Fruit fly (Drosophila melanogaster) whole organism, embryonic: ENCODE measurements around the gene CG13306.

ENCODE experiments used
- Bteb2 ChIP-seq: fragments of 200-800 bp; sonication (Bioruptor generic); optimal IDR thresholded peaks from 2 replicates; lab custom pipeline; 2016; ENCODE audit warnings: missing biosample characterization, missing genetic modification characterization
- CG10209 ChIP-seq: fragments of 200-800 bp; sonication (Bioruptor generic); optimal IDR thresholded peaks from 3 replicates; lab custom pipeline; 2017; ENCODE audit warnings: missing biosample characterization, mild to moderate bottlenecking, missing genetic modification characterization, missing genetic modification reagents
- CG10267 ChIP-seq: fragments of 200-800 bp; sonication (Bioruptor generic); optimal IDR thresholded peaks from 2 replicates; lab custom pipeline; 2018; ENCODE audit warnings: missing biosample characterization, mild to moderate bottlenecking, missing genetic modification characterization, moderate library complexity
- CG10274 ChIP-seq: fragments of 200-800 bp; sonication (Bioruptor generic); optimal IDR thresholded peaks from 3 replicates; lab custom pipeline; 2017; ENCODE audit warnings: missing biosample characterization, mild to moderate bottlenecking, missing genetic modification characterization
- CG10979 ChIP-seq: fragments of 200-800 bp; sonication (Bioruptor generic); optimal IDR thresholded peaks from 2 replicates; lab custom pipeline; 2018; ENCODE audit warnings: missing biosample characterization, mild to moderate bottlenecking, missing genetic modification characterization, moderate library complexity
- CG13775 ChIP-seq: fragments of 200-800 bp; sonication (Bioruptor generic); optimal IDR thresholded peaks from 3 replicates; lab custom pipeline; 2017; ENCODE audit warnings: missing biosample characterization, mild to moderate bottlenecking, missing genetic modification characterization
- CG14050 ChIP-seq: fragments of 200-800 bp; sonication (Bioruptor generic); IDR thresholded peaks from 3 replicates; pipeline ENCODE4 v1.3.6; 2022; ENCODE audit warnings: missing biosample characterization, missing genetic modification characterization
- CG15696 ChIP-seq: fragments of 200-800 bp; sonication (Bioruptor generic); optimal IDR thresholded peaks from 2 replicates; lab custom pipeline; 2019; ENCODE audit warnings: missing biosample characterization, mild to moderate bottlenecking, missing genetic modification characterization, moderate library complexity
- CG16813 ChIP-seq: fragments of 200-800 bp; sonication (Bioruptor generic); IDR thresholded peaks from 3 replicates; pipeline ENCODE4 v1.3.6; 2022; ENCODE audit warnings: missing biosample characterization, missing genetic modification characterization; ENCODE audit not compliant: partially characterized antibody
- CG17612 ChIP-seq: fragments of 200-800 bp; sonication (Bioruptor generic); IDR thresholded peaks from 2 replicates; pipeline ENCODE4 v1.3.6; 2022; ENCODE audit warnings: missing biosample characterization, missing genetic modification characterization
- CG17802 ChIP-seq: fragments of 200-800 bp; sonication (Bioruptor generic); optimal IDR thresholded peaks from 2 replicates; lab custom pipeline; 2018; ENCODE audit warnings: missing biosample characterization, mild to moderate bottlenecking, missing genetic modification characterization, moderate library complexity
- CG18011 ChIP-seq: fragments of 200-800 bp; sonication (Bioruptor generic); optimal IDR thresholded peaks from 2 replicates; lab custom pipeline; 2017; ENCODE audit warnings: missing biosample characterization, missing genetic modification characterization, mild to moderate bottlenecking, moderate library complexity, missing genotype
- CG3281 ChIP-seq: fragments of 200-800 bp; sonication (Bioruptor generic); optimal IDR thresholded peaks from 3 replicates; lab custom pipeline; 2017; ENCODE audit warnings: missing biosample characterization, mild to moderate bottlenecking, missing genetic modification characterization
- CG3407 ChIP-seq: fragments of 200-800 bp; sonication (Bioruptor generic); optimal IDR thresholded peaks from 2 replicates; lab custom pipeline; 2018; ENCODE audit warnings: missing biosample characterization, mild to moderate bottlenecking, missing genetic modification characterization
- CG34376 ChIP-seq: fragments of 200-800 bp; sonication (Bioruptor generic); optimal IDR thresholded peaks from 2 replicates; lab custom pipeline; 2018; ENCODE audit warnings: missing biosample characterization, mild to moderate bottlenecking, missing genetic modification characterization
- CG34422 ChIP-seq: fragments of 200-800 bp; sonication (Bioruptor generic); IDR thresholded peaks from 3 replicates; pipeline ENCODE4 v1.3.6; 2022; ENCODE audit warnings: missing biosample characterization, missing genetic modification characterization
- CG4282 ChIP-seq: fragments of 200-800 bp; sonication (Bioruptor generic); optimal IDR thresholded peaks from 2 replicates; lab custom pipeline; 2016; ENCODE audit warnings: missing biosample characterization, missing genetic modification characterization
- CG4854 ChIP-seq: fragments of 200-800 bp; sonication (Bioruptor generic); optimal IDR thresholded peaks from 2 replicates; lab custom pipeline; 2016; ENCODE audit warnings: missing biosample characterization, missing genetic modification characterization, inconsistent platforms
- CG6683 ChIP-seq: fragments of 200-800 bp; sonication (Bioruptor generic); optimal IDR thresholded peaks from 2 replicates; lab custom pipeline; 2017; ENCODE audit warnings: missing biosample characterization, mild to moderate bottlenecking, missing genetic modification characterization, missing genetic modification reagents
- CG6791 ChIP-seq: fragments of 200-800 bp; sonication (Bioruptor generic); IDR thresholded peaks from 3 replicates; pipeline ENCODE4 v1.3.6; 2022; ENCODE audit warnings: missing biosample characterization, missing genetic modification characterization; ENCODE audit not compliant: partially characterized antibody
- CG9932 ChIP-seq: fragments of 200-800 bp; sonication (Bioruptor generic); IDR thresholded peaks from 2 replicates; pipeline ENCODE4 v1.3.6; 2022; ENCODE audit warnings: missing biosample characterization, missing genetic modification characterization
- Ets65A ChIP-seq: fragments of 200-800 bp; sonication (Bioruptor generic); peaks from one replicate; lab custom pipeline; 2016; ENCODE audit warnings: missing biosample characterization, missing genetic modification characterization
- HmgD ChIP-seq: fragments of 200-800 bp; sonication (Bioruptor generic); optimal IDR thresholded peaks from 3 replicates; lab custom pipeline; 2016; ENCODE audit warnings: missing biosample characterization, missing genetic modification characterization
- Meics ChIP-seq: fragments of 200-800 bp; sonication (Bioruptor generic); optimal IDR thresholded peaks from 2 replicates; lab custom pipeline; 2017; ENCODE audit warnings: missing biosample characterization, mild to moderate bottlenecking, missing genetic modification characterization
- Mrtf ChIP-seq: fragments of 200-800 bp; sonication (Bioruptor generic); IDR thresholded peaks from 3 replicates; pipeline ENCODE4 v1.3.6; 2022; ENCODE audit warnings: missing biosample characterization, missing genetic modification characterization
- Neu2 ChIP-seq: fragments of 200-800 bp; sonication (Bioruptor generic); optimal IDR thresholded peaks from 3 replicates; lab custom pipeline; 2016; ENCODE audit warnings: missing biosample characterization, missing genetic modification characterization, borderline replicate concordance
- Oli ChIP-seq: fragments of 200-800 bp; sonication (Bioruptor generic); optimal IDR thresholded peaks from 2 replicates; lab custom pipeline; 2018; ENCODE audit warnings: missing biosample characterization, mild to moderate bottlenecking, missing genetic modification characterization, moderate library complexity
- Opbp ChIP-seq: fragments of 200-800 bp; sonication (Bioruptor generic); IDR thresholded peaks from 3 replicates; pipeline ENCODE4 v1.3.6; 2022; ENCODE audit warnings: missing biosample characterization, missing genetic modification characterization; ENCODE audit not compliant: partially characterized antibody
- Six4 ChIP-seq: fragments of 200-800 bp; sonication (Bioruptor generic); optimal IDR thresholded peaks from 2 replicates; lab custom pipeline; 2016; ENCODE audit warnings: missing biosample characterization, missing genetic modification characterization
- amos ChIP-seq: fragments of 200-800 bp; sonication (Bioruptor generic); IDR thresholded peaks from 2 replicates; pipeline ENCODE4 v1.3.6; 2022; ENCODE audit warnings: missing biosample characterization, missing genetic modification characterization; ENCODE audit not compliant: partially characterized antibody
- az2 ChIP-seq: fragments of 200-800 bp; sonication (Bioruptor generic); optimal IDR thresholded peaks from 3 replicates; lab custom pipeline; 2016; ENCODE audit warnings: missing biosample characterization, missing genetic modification characterization
- chinmo ChIP-seq: fragments of 200-800 bp; sonication (Bioruptor generic); IDR thresholded peaks from 4 replicates; pipeline ENCODE4 v1.3.6; 2022; ENCODE audit warnings: missing biosample characterization, missing genetic modification characterization; ENCODE audit not compliant: partially characterized antibody
- en ChIP-seq: fragments of 200-800 bp; sonication (Bioruptor generic); optimal IDR thresholded peaks from 2 replicates; lab custom pipeline; 2016; ENCODE audit warnings: missing biosample characterization, missing genetic modification characterization
- esg ChIP-seq: fragments of 200-800 bp; sonication (Bioruptor generic); conservative IDR thresholded peaks from 2 replicates; pipeline ENCODE4 v1.3.6; 2022; ENCODE audit warnings: missing biosample characterization, missing genetic modification characterization
- eve ChIP-seq, 2 experiments: fragments of >200 bp; optimal IDR thresholded peaks; 2 replicates each; lab custom pipeline; 2017; ENCODE audit warnings: missing biosample characterization in 2 of 2, missing genetic modification characterization in 2 of 2
- exex ChIP-seq: fragments of 200-800 bp; sonication (Bioruptor generic); optimal IDR thresholded peaks from 4 replicates; lab custom pipeline; 2018; ENCODE audit warnings: missing biosample characterization, mild to moderate bottlenecking, missing genetic modification characterization, moderate library complexity
- fd3F ChIP-seq: fragments of 200-800 bp; sonication (Bioruptor generic); optimal IDR thresholded peaks from 2 replicates; lab custom pipeline; 2018; ENCODE audit warnings: missing biosample characterization, mild to moderate bottlenecking, missing genetic modification characterization, moderate library complexity
- kni ChIP-seq: fragments of 200-800 bp; sonication (Bioruptor generic); optimal IDR thresholded peaks from 3 replicates; lab custom pipeline; 2017; ENCODE audit warnings: mild to moderate bottlenecking, missing biosample characterization, missing genetic modification reagents, missing genetic modification characterization
- mld ChIP-seq: fragments of 200-800 bp; sonication (Bioruptor generic); IDR thresholded peaks from 3 replicates; pipeline ENCODE4 v1.3.6; 2022; ENCODE audit warnings: missing biosample characterization, missing genetic modification characterization; ENCODE audit not compliant: partially characterized antibody
- nmo ChIP-seq: fragments of 200-800 bp; sonication (Bioruptor generic); optimal IDR thresholded peaks from 2 replicates; lab custom pipeline; 2018; ENCODE audit warnings: missing biosample characterization, mild to moderate bottlenecking, missing genetic modification characterization, moderate library complexity
- onecut ChIP-seq: fragments of 200-800 bp; sonication (Bioruptor generic); IDR thresholded peaks from 2 replicates; pipeline ENCODE4 v1.3.6; 2022; ENCODE audit warnings: missing biosample characterization, missing genetic modification characterization
- pnt ChIP-seq: fragments of 200-800 bp; sonication (Bioruptor generic); optimal IDR thresholded peaks from 3 replicates; lab custom pipeline; 2016; ENCODE audit warnings: missing biosample characterization, missing genetic modification characterization
- psq ChIP-seq: fragments of 200-800 bp; sonication (Bioruptor generic); optimal IDR thresholded peaks from 2 replicates; lab custom pipeline; 2017; ENCODE audit warnings: missing biosample characterization, missing genetic modification characterization
- pzg ChIP-seq: fragments of 200-800 bp; sonication (Bioruptor generic); optimal IDR thresholded peaks from 3 replicates; lab custom pipeline; 2018; ENCODE audit warnings: missing biosample characterization, mild to moderate bottlenecking, missing genetic modification characterization, moderate library complexity
- repo ChIP-seq: fragments of 200-800 bp; sonication (Bioruptor generic); optimal IDR thresholded peaks from 2 replicates; lab custom pipeline; 2016; ENCODE audit warnings: missing biosample characterization, missing genetic modification characterization
- sc ChIP-seq, 3 experiments: fragments of >200 bp in 2 of 3; fragments of 200-800 bp in 1 of 3; sonication (Bioruptor generic) in 1 of 3; optimal IDR thresholded peaks; 2 replicates in 2 of 3; 3 replicates in 1 of 3; lab custom pipeline; 2017; ENCODE audit warnings: mild to moderate bottlenecking in 1 of 3, missing biosample characterization in 1 of 3, missing genetic modification characterization in 1 of 3, missing genetic modification reagents in 1 of 3
- slbo ChIP-seq: fragments of 200-800 bp; sonication (Bioruptor generic); IDR thresholded peaks from 2 replicates; pipeline ENCODE4 v1.3.6; 2022; ENCODE audit warnings: missing biosample characterization, missing genetic modification characterization
- sna ChIP-seq: fragments of 200-800 bp; sonication (Bioruptor generic); IDR thresholded peaks from 2 replicates; pipeline ENCODE4 v1.3.6; 2022; ENCODE audit warnings: missing biosample characterization, missing genetic modification characterization; ENCODE audit not compliant: partially characterized antibody
- stc ChIP-seq: fragments of 200-800 bp; sonication (Bioruptor generic); IDR thresholded peaks from 2 replicates; pipeline ENCODE4 v1.3.6; 2022; ENCODE audit warnings: missing biosample characterization, missing genetic modification characterization
- sug ChIP-seq: fragments of 200-800 bp; optimal IDR thresholded peaks from 2 replicates; lab custom pipeline; 2019; ENCODE audit warnings: missing biosample characterization, mild to moderate bottlenecking, missing genetic modification characterization, moderate library complexity
- yki ChIP-seq: fragments of >200 bp; optimal IDR thresholded peaks from 3 replicates; lab custom pipeline; 2018

The CG13306 gene

DNA sequence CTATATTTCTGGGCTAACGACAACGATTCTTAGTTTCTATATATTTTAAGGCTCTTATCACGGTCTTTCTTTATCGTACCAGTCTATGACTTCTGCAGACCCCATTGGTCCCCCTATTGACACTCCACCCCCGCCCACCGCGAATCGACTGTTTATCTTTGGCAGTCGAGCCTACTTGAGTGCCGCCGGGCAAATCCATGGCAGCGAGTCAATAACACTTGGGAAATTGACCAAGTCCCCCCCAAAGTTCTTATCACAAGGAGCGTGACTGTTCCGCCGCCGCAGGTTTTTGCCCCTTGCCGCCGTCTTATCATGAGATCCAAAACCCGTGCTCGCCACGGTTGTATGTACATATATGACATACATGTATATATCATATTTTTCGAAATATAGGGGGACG, 49.9 kb downstream of the CG13306 start (continued):
- TF ChIP-seq CG10274 (GFP tag; lab: Kevin White, UChicago) (no peak), Ets65A (GFP tag; lab: Kevin White, UChicago) (no peak), CG10209 (GFP tag; lab: Kevin White, UChicago) (no peak), CG3407 (peak; percentile 15), CG15696 (tag; lab: Kevin White, UChicago) (peak; percentile 59), Six4 (GFP tag; lab: Kevin White, UChicago) (no peak), CG17802 (tag; lab: Kevin White, UChicago) (no peak), pnt (GFP tag; lab: Kevin White, UChicago) (no peak), Mrtf (GFP tag; lab: Robert Waterston, UW) (no peak), esg (no peak), CG9932 (GFP tag; lab: Robert Waterston, UW) (no peak), mld (no peak), Meics (GFP tag; lab: Kevin White, UChicago) (no peak), fd3F (GFP tag; lab: Kevin White, UChicago) (no peak), amos (no peak), CG18011 (GFP tag; lab: Kevin White, UChicago) (no peak), az2 (GFP tag; lab: Kevin White, UChicago) (no peak), CG34422 (GFP tag; lab: Robert Waterston, UW) (no peak), HmgD (GFP tag; lab: Kevin White, UChicago) (no peak), CG6683 (no peak), CG34376 (GFP tag; lab: Kevin White, UChicago) (peak; percentile 23), CG16813 (GFP tag; lab: Robert Waterston, UW) (no peak), onecut (GFP tag; lab: Robert Waterston, UW) (peak; percentile 34; the same call in 1 of the 2 replicates), nmo (no peak), kni (GFP tag; lab: Kevin White, UChicago) (peak; percentile 23), sug (tag; lab: Kevin White, UChicago) (peak; percentile 99), en (GFP tag; lab: Kevin White, UChicago) (no peak), CG17612 (GFP tag; lab: Robert Waterston, UW) (no peak), CG4282 (GFP tag; lab: Kevin White, UChicago) (no peak), sna (no peak), yki (lab: Kevin White, UChicago) (no peak), CG3281 (GFP tag; lab: Kevin White, UChicago) (no peak), slbo (GFP tag; lab: Robert Waterston, UW) (no peak), exex (tag; lab: Kevin White, UChicago) (peak; percentile 83), Opbp (GFP tag; lab: Robert Waterston, UW) (no peak), eve (GFP tag; optimal IDR thresholded peaks at IDR 0.05; lab: Kevin White, UChicago) (no peak), CG6791 (no peak), CG14050 (no peak), sc (optimal IDR thresholded peaks at IDR 0.05; lab: Kevin White, UChicago) (no peak), sc (GFP tag; optimal IDR thresholded peaks at IDR 0.05; lab: Kevin White, UChicago) (no peak), stc (GFP tag; lab: Robert Waterston, UW) (no peak), Oli (tag; lab: Kevin White, UChicago) (no peak), psq (GFP tag; lab: Kevin White, UChicago) (no peak), CG13775 (GFP tag; lab: Kevin White, UChicago) (no peak), CG4854 (no peak), CG10267 (no peak), CG10979 (tag; lab: Kevin White, UChicago) (no peak), Neu2 (GFP tag; lab: Kevin White, UChicago) (no peak), repo (GFP tag; lab: Kevin White, UChicago) (no peak), Bteb2 (GFP tag; lab: Kevin White, UChicago) (no peak), pzg (GFP tag; lab: Kevin White, UChicago) (no peak), chinmo (GFP tag; lab: Robert Waterston, UW) (no peak)
